Worm (Caenorhabditis elegans) whole organism, late embryonic: ENCODE data around the gene nhr-286.

Source experiments
- ceh-14 ChIP-seq: sonication (generic microtip); optimal IDR thresholded peaks from 2 replicates; lab custom pipeline; 2016; ENCODE audit warnings: missing genotype, missing genetic modification characterization, missing compliant biosample characterization
- ceh-18 ChIP-seq: sonication (generic microtip); optimal IDR thresholded peaks from 2 replicates; lab custom pipeline; 2016; ENCODE audit warnings: missing genetic modification characterization, missing compliant biosample characterization
- ceh-2 ChIP-seq: sonication (generic microtip); optimal IDR thresholded peaks from 2 replicates; lab custom pipeline; 2016; ENCODE audit warnings: missing genotype, missing genetic modification characterization, missing compliant biosample characterization
- ceh-6 ChIP-seq: fragments of 200-800 bp; sonication (Bioruptor generic); optimal IDR thresholded peaks from 2 replicates; lab custom pipeline; 2018; ENCODE audit warnings: mild to moderate bottlenecking, missing genetic modification characterization, missing compliant biosample characterization
- dve-1 ChIP-seq: sonication (generic microtip); optimal IDR thresholded peaks from 2 replicates; lab custom pipeline; 2017; ENCODE audit warnings: antibody characterized with exemption, mild to moderate bottlenecking, missing genetic modification characterization, missing compliant biosample characterization
- elt-2 ChIP-seq: sonication (generic microtip); optimal IDR thresholded peaks from 2 replicates; lab custom pipeline; 2016; ENCODE audit warnings: missing genetic modification reagents, missing genetic modification characterization, missing compliant biosample characterization
- fkh-10 ChIP-seq: fragments of 150-350 bp; optimal IDR thresholded peaks from 2 replicates; lab custom pipeline; 2014; ENCODE audit warnings: missing biosample characterization, missing genetic modification reagents, missing genetic modification characterization
- nhr-11 ChIP-seq: fragments of 150-350 bp; optimal IDR thresholded peaks from 2 replicates; lab custom pipeline; 2014; ENCODE audit warnings: missing biosample characterization, missing genetic modification characterization
- odd-2 ChIP-seq: sonication (generic microtip); optimal IDR thresholded peaks from 2 replicates; lab custom pipeline; 2017; ENCODE audit warnings: antibody characterized with exemption, mild to moderate bottlenecking, missing genetic modification characterization, missing compliant biosample characterization
- pqm-1 ChIP-seq: sonication (generic microtip); optimal IDR thresholded peaks from 2 replicates; lab custom pipeline; 2016; ENCODE audit warnings: missing genetic modification characterization, missing compliant biosample characterization
- tbx-2 ChIP-seq: sonication (generic microtip); optimal IDR thresholded peaks from 2 replicates; lab custom pipeline; 2016; ENCODE audit warnings: missing genetic modification characterization, missing compliant biosample characterization

DNA sequence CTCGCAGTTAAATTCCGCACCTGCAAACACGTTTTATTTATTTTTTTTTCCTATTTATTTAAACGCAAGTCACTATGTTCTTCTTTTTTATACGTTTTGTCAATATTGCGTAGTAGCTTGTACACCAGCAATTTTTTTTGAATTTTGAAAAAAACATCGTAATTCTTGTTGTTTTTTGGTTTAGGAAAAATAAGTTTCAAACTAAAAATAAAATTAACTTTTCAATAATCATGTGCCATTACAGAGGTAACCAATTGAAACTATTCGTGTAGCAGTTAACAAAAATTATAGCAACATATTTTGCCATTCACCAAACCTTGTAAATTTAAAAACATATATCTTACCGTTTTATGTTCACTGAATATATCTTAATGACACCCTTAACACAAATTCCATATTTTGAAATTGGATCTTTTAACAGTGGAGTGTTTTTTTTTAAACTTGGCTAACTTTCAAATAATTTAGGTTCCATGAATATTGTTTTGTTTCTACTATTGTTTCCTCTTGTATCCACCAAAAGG is 31.8 kb upstream of the nhr-286 start, which contains the start of gene lmd-5:
- no peak for TF ChIP-seq dve-1
- no peak for TF ChIP-seq fkh-10 (GFP tag; lab: Kevin White, UChicago)
- no peak for TF ChIP-seq tbx-2 (tag; lab: Kevin White, UChicago)
- TF ChIP-seq nhr-11 (tag; lab: Kevin White, UChicago), result no peak
- TF ChIP-seq elt-2 (tag; lab: Kevin White, UChicago), result no peak
- TF ChIP-seq odd-2 (tag; lab: Kevin White, UChicago), result no peak
- no peak for TF ChIP-seq ceh-18 (tag; lab: Kevin White, UChicago)
- TF ChIP-seq ceh-6 (GFP tag; lab: Kevin White, UChicago), result no peak
- TF ChIP-seq ceh-2, result no peak
- no peak for TF ChIP-seq pqm-1
- no peak for TF ChIP-seq ceh-14 (tag; lab: Kevin White, UChicago)
